Worm (Caenorhabditis elegans): Measurements from ENCODE around the gene prp-8.

The prp-8 gene

ce11 chrIII:8144574-8145065 is 19.6 kb upstream of the prp-8 start, which contains the start of the genes C14B9.8 and mrpl-18:
C14B9.8 (minus strand) TSS chrIII:8144629.
mrpl-18 (plus strand) TSS chrIII:8145015.
- TF ChIP-seq nhr-48 (tag; optimal IDR thresholded peaks at IDR 0.05) (no peak), F37D6.2 (tag; optimal IDR thresholded peaks at IDR 0.05) (peak; percentile 4), mdl-1 (tag; optimal IDR thresholded peaks at IDR 0.05) (peak in 1 of 2 experiments; percentile 45), nhr-6 (tag; optimal IDR thresholded peaks at IDR 0.05) (peak; percentile 55), lin-29 (GFP tag; IDR thresholded peaks at IDR 0.05) (no peak), nhr-77 (tag; optimal IDR thresholded peaks at IDR 0.05) (no peak), hlh-30 (tag; optimal IDR thresholded peaks at IDR 0.05; ENCODE audit: insufficient read depth) (peak; percentile 76), zip-2 (tag; optimal IDR thresholded peaks at IDR 0.05) (no peak), F49E8.2 (tag; optimal IDR thresholded peaks at IDR 0.05; ENCODE audit: borderline replicate concordance) (no peak), lin-1 (GFP tag; IDR thresholded peaks at IDR 0.05) (no peak), daf-8 (GFP tag; IDR thresholded peaks at IDR 0.05) (no peak), Y5F2A.4 (GFP tag; optimal IDR thresholded peaks at IDR 0.05) (no peak), mxl-3 (GFP tag; optimal IDR thresholded peaks at IDR 0.05) (no peak), skn-1 (tag; optimal IDR thresholded peaks at IDR 0.05) (no peak), zfp-3 (GFP tag; conservative IDR thresholded peaks at IDR 0.05) (0 out of 2 replicates have a peak, but pooled peaks have one; percentile 54), ZK337.2 (GFP tag; IDR thresholded peaks at IDR 0.05) (peak; percentile 80), ceh-20 (GFP tag; IDR thresholded peaks at IDR 0.05) (no peak), dve-1 (tag; optimal IDR thresholded peaks at IDR 0.05; ENCODE audit: insufficient read depth) (peak; percentile 53), F44E2.7 (GFP tag; IDR thresholded peaks at IDR 0.05) (no peak), dmd-9 (GFP tag; IDR thresholded peaks at IDR 0.05) (peak; percentile 65; the same call in 1 of the 2 replicates), dmd-8 (GFP tag; IDR thresholded peaks at IDR 0.05) (no peak), zip-11 (GFP tag; IDR thresholded peaks at IDR 0.05) (no peak), hif-1 (tag; optimal IDR thresholded peaks at IDR 0.05) (peak in 1 of 2 experiments; percentile 88), dmd-6 (GFP tag; IDR thresholded peaks at IDR 0.05) (peak; percentile 40), lsy-2 (tag; optimal IDR thresholded peaks at IDR 0.05) (peak in 1 of 2 experiments; percentile 86), ama-1 (optimal IDR thresholded peaks at IDR 0.05) (no peak), T26A8.4 (GFP tag; IDR thresholded peaks at IDR 0.05) (0 out of 2 replicates have a peak, but pooled peaks have one; percentile 30), fos-1 (tag; optimal IDR thresholded peaks at IDR 0.05) (no peak), madf-9 (GFP tag; conservative IDR thresholded peaks at IDR 0.05) (0 out of 2 replicates have a peak, but pooled peaks have one; percentile 41), snpc-1.2 (GFP tag; IDR thresholded peaks at IDR 0.05) (no peak), daf-19 (GFP tag; conservative IDR thresholded peaks at IDR 0.05) (no peak), dpl-1 (GFP tag; optimal IDR thresholded peaks at IDR 0.05) (peak; percentile 48), unc-130 (GFP tag; optimal IDR thresholded peaks at IDR 0.05) (peak; percentile 79), mep-1 (tag; optimal IDR thresholded peaks at IDR 0.05) (peak; percentile 43), ceh-44 (GFP tag; IDR thresholded peaks at IDR 0.05) (no peak), mes-2 (tag; optimal IDR thresholded peaks at IDR 0.05; ENCODE audit: poor library complexity, severe bottlenecking) (peak; percentile 98), nhr-41 (GFP tag; IDR thresholded peaks at IDR 0.05) (no peak), lin-38 (GFP tag; IDR thresholded peaks at IDR 0.05) (peak; percentile 61), daf-16 (GFP tag; optimal IDR thresholded peaks at IDR 0.05) (no peak), daf-16 (tag; optimal IDR thresholded peaks at IDR 0.05) (no peak), nhr-237 (tag; optimal IDR thresholded peaks at IDR 0.05) (no peak), Y48G9A.11 (GFP tag; IDR thresholded peaks at IDR 0.05) (peak; percentile 76), rbr-2 (tag; optimal IDR thresholded peaks at IDR 0.05) (no peak), ceh-28 (tag; optimal IDR thresholded peaks at IDR 0.05) (no peak), hmg-1.1 (GFP tag; IDR thresholded peaks at IDR 0.05) (peak; percentile 40; the same call in 1 of the 2 replicates), T20F7.1 (GFP tag; optimal IDR thresholded peaks at IDR 0.05) (peak; percentile 10), F26F4.8 (GFP tag; conservative IDR thresholded peaks at IDR 0.05) (no peak), cey-2 (tag; optimal IDR thresholded peaks at IDR 0.05; ENCODE audit: borderline replicate concordance, insufficient read depth) (no peak), attf-4 (tag; optimal IDR thresholded peaks at IDR 0.05) (no peak)
